Worm (Caenorhabditis elegans) whole organism, mixed stage, embryonic: ENCODE data around the gene C14A4.8.

Experiments used
- M03D4.4 ChIP-seq: sonication (generic microtip); optimal IDR thresholded peaks from 2 replicates; lab custom pipeline; 2017; ENCODE audit warnings: mild to moderate bottlenecking, missing genetic modification characterization, missing compliant biosample characterization
- blmp-1 ChIP-seq: fragments of 150-350 bp; optimal IDR thresholded peaks from 2 replicates; lab custom pipeline; 2014; ENCODE audit warnings: missing biosample characterization, missing genetic modification characterization
- ceh-39 ChIP-seq: fragments of 150-350 bp; optimal IDR thresholded peaks from 2 replicates; lab custom pipeline; 2014; ENCODE audit warnings: missing biosample characterization, missing genetic modification characterization
- ceh-83 ChIP-seq: fragments of 200-800 bp; sonication (Bioruptor generic); optimal IDR thresholded peaks from 2 replicates; lab custom pipeline; 2018; ENCODE audit warnings: mild to moderate bottlenecking, missing genetic modification characterization, missing compliant biosample characterization
- ces-1 ChIP-seq: fragments of 150-350 bp; optimal IDR thresholded peaks from 2 replicates; lab custom pipeline; 2014; ENCODE audit warnings: missing biosample characterization, missing genetic modification reagents, missing genetic modification characterization
- cnd-1 ChIP-seq: fragments of 200-800 bp; sonication (Bioruptor generic); optimal IDR thresholded peaks from 2 replicates; lab custom pipeline; 2018; ENCODE audit warnings: mild to moderate bottlenecking, missing genetic modification characterization, missing compliant biosample characterization
- drap-1 ChIP-seq: fragments of 200-800 bp; sonication (Bioruptor generic); optimal IDR thresholded peaks from 3 replicates; lab custom pipeline; 2018; ENCODE audit warnings: mild to moderate bottlenecking, missing genetic modification characterization, missing compliant biosample characterization
- elt-1 ChIP-seq: sonication (generic microtip); optimal IDR thresholded peaks from 2 replicates; lab custom pipeline; 2017; ENCODE audit warnings: missing genetic modification characterization, mild to moderate bottlenecking, missing compliant biosample characterization, antibody characterized with exemption, moderate library complexity, borderline replicate concordance; ENCODE audit not compliant: insufficient read depth
- elt-3 ChIP-seq: fragments of 150-350 bp; optimal IDR thresholded peaks from 2 replicates; lab custom pipeline; 2014; ENCODE audit warnings: missing biosample characterization, missing genetic modification characterization
- flh-1 ChIP-seq: fragments of 200-800 bp; sonication (Bioruptor generic); optimal IDR thresholded peaks from 2 replicates; lab custom pipeline; 2018; ENCODE audit warnings: mild to moderate bottlenecking, missing genetic modification characterization, moderate library complexity, missing compliant biosample characterization
- ham-2 ChIP-seq: fragments of 200-800 bp; sonication (Bioruptor generic); optimal IDR thresholded peaks from 2 replicates; lab custom pipeline; 2018; ENCODE audit warnings: mild to moderate bottlenecking, missing genetic modification characterization, missing compliant biosample characterization
- hlh-1 ChIP-seq: fragments of 150-350 bp; optimal IDR thresholded peaks from 2 replicates; lab custom pipeline; 2014; ENCODE audit warnings: missing biosample characterization, missing genetic modification reagents, missing genetic modification characterization
- lin-13 ChIP-seq: fragments of 150-350 bp; optimal IDR thresholded peaks from 2 replicates; lab custom pipeline; 2014; ENCODE audit warnings: missing biosample characterization, missing genetic modification characterization
- lin-32 ChIP-seq: fragments of 200-800 bp; sonication (Bioruptor generic); optimal IDR thresholded peaks from 2 replicates; lab custom pipeline; 2018; ENCODE audit warnings: mild to moderate bottlenecking, missing genetic modification characterization, missing compliant biosample characterization
- lsy-2 ChIP-seq: fragments of 150-350 bp; optimal IDR thresholded peaks from 2 replicates; lab custom pipeline; 2014; ENCODE audit warnings: missing biosample characterization, missing genetic modification characterization
- mab-5 ChIP-seq: fragments of 150-350 bp; optimal IDR thresholded peaks from 2 replicates; lab custom pipeline; 2014; ENCODE audit warnings: missing biosample characterization, missing genetic modification characterization
- mep-1 ChIP-seq: fragments of 150-350 bp; optimal IDR thresholded peaks from 2 replicates; lab custom pipeline; 2017; ENCODE audit warnings: missing biosample characterization, missing genetic modification reagents, missing genetic modification characterization, inconsistent platforms
- mls-2 ChIP-seq: sonication (generic microtip); optimal IDR thresholded peaks from 2 replicates; lab custom pipeline; 2016; ENCODE audit warnings: mild to moderate bottlenecking, missing genetic modification characterization, moderate library complexity, missing compliant biosample characterization
- nhr-12 ChIP-seq: fragments of 150-350 bp; optimal IDR thresholded peaks from 2 replicates; lab custom pipeline; 2014; ENCODE audit warnings: missing biosample characterization, missing genetic modification characterization
- nhr-2 ChIP-seq: fragments of 150-350 bp; optimal IDR thresholded peaks from 2 replicates; lab custom pipeline; 2014; ENCODE audit warnings: missing biosample characterization, missing genetic modification characterization
- nhr-76 ChIP-seq: sonication (generic microtip); optimal IDR thresholded peaks from 2 replicates; lab custom pipeline; 2017; ENCODE audit warnings: missing biosample characterization, missing genetic modification characterization
- pha-4 ChIP-seq: fragments of 150-350 bp; optimal IDR thresholded peaks from 2 replicates; lab custom pipeline; 2018; ENCODE audit warnings: missing biosample characterization, missing genetic modification reagents, missing genetic modification characterization
- sem-2 ChIP-seq: fragments of 200-800 bp; sonication (Bioruptor generic); optimal IDR thresholded peaks from 2 replicates; lab custom pipeline; 2018; ENCODE audit warnings: mild to moderate bottlenecking, missing genetic modification characterization, missing compliant biosample characterization
- snpc-4 ChIP-seq: fragments of 150-350 bp; optimal IDR thresholded peaks from 2 replicates; lab custom pipeline; 2014; ENCODE audit warnings: missing biosample characterization, missing genetic modification characterization
- sptf-1 ChIP-seq: sonication (generic microtip); optimal IDR thresholded peaks from 2 replicates; lab custom pipeline; 2017; ENCODE audit warnings: mild to moderate bottlenecking, missing genetic modification characterization, moderate library complexity, missing compliant biosample characterization
- unc-39 ChIP-seq: fragments of 150-350 bp; optimal IDR thresholded peaks from 2 replicates; lab custom pipeline; 2014; ENCODE audit warnings: missing biosample characterization, missing genetic modification characterization
- unc-62 ChIP-seq: fragments of 150-350 bp; optimal IDR thresholded peaks from 2 replicates; lab custom pipeline; 2014; ENCODE audit warnings: missing biosample characterization, missing genetic modification reagents, missing genetic modification characterization
- zip-8 ChIP-seq: fragments of 150-350 bp; optimal IDR thresholded peaks from 2 replicates; lab custom pipeline; 2014; ENCODE audit warnings: missing biosample characterization, missing genetic modification characterization
- ztf-11 ChIP-seq: fragments of 150-350 bp; optimal IDR thresholded peaks from 2 replicates; lab custom pipeline; 2014; ENCODE audit warnings: missing biosample characterization, missing genetic modification characterization

C14A4.8 gene

DNA sequence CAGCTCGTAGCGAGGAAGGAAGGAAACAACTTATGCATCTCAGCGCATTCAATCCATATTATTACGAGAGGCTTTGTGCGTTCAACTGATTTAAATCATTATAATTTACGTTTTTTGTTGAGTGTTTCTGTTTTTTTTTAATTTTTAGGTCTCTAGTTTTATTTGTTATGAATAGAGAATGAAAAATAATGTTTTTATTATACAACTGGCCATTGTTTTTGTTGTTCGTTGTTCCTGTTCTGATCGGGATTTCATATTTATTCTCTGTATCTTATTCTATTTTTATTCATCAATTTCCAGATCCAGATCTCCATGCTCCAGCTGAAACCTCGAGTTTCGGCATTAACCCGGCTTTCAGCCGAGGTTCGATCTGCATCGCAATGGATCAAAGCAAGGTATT is 15.6 kb downstream of the C14A4.8 start, which contains the start of gene mrps-22:
Gene mrps-22, plus strand, starts transcription at position 301 of the 400 bp plus-strand sequence.
- TF ChIP-seq M03D4.4 (tag; lab: Kevin White, UChicago) (no peak), zip-8 (tag; lab: Kevin White, UChicago) (no peak), blmp-1 (tag; lab: Kevin White, UChicago) (no peak), sem-2 (GFP tag; lab: Kevin White, UChicago) (no peak), elt-1 (tag; lab: Kevin White, UChicago) (no peak), lsy-2 (tag; lab: Kevin White, UChicago) (no peak), unc-39 (no peak), nhr-12 (tag; lab: Kevin White, UChicago) (no peak), nhr-2 (no peak), mep-1 (tag; lab: Kevin White, UChicago) (no peak)

DNA sequence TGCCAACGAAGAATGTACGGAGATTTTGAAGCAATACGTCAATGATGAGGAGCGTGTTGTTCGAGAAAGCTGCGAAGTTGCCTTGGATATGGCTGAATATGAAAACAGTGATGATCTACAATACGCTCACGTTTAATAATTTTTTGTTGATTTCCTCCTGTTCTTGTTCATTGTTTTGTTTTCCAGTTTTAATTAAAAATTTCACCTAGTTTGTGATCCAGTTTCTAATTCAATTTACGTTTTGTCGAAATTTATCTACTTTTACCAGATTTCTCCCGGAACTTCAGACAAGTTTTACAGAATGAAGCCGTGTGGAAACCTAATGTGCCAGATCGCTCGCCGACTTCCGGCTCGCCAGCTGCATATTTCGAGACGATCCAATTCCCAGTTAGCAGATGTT is 17.1 kb downstream of the C14A4.8 start, which contains the start of gene dap-3:
Gene dap-3, plus strand, starts transcription at position 301 of the 400 bp plus-strand sequence.
- no peak for TF ChIP-seq mep-1 (tag; lab: Kevin White, UChicago)
- TF ChIP-seq snpc-4 (tag; lab: Kevin White, UChicago) = no peak
- TF ChIP-seq elt-1 (tag; lab: Kevin White, UChicago) = no peak
- TF ChIP-seq lin-13 (tag; lab: Kevin White, UChicago) = no peak
- no peak for TF ChIP-seq flh-1 (GFP tag; lab: Kevin White, UChicago)
- TF ChIP-seq zip-8 (tag; lab: Kevin White, UChicago) = no peak
- TF ChIP-seq lsy-2 (tag; lab: Kevin White, UChicago) = no peak
- no peak for TF ChIP-seq mls-2 (tag; lab: Kevin White, UChicago)
- TF ChIP-seq sem-2 (GFP tag; lab: Kevin White, UChicago) = no peak
- no peak for TF ChIP-seq ces-1 (GFP tag; lab: Kevin White, UChicago)
- TF ChIP-seq M03D4.4 (tag; lab: Kevin White, UChicago) = no peak
- no peak for TF ChIP-seq nhr-76
- TF ChIP-seq ceh-39 (tag; lab: Kevin White, UChicago) = no peak
- TF ChIP-seq hlh-1 = no peak
- TF ChIP-seq, all 35 proteins: peak for 0

ce11 chrII:10579655-10580054 is 18.3 kb downstream of the C14A4.8 start, which contains the start of gene dohh-1:
Gene dohh-1 (plus strand): TSS chrII:10579955.
- TF ChIP-seq hlh-1 (no peak), elt-1 (tag; lab: Kevin White, UChicago) (no peak), snpc-4 (tag; lab: Kevin White, UChicago) (no peak), lin-32 (GFP tag; lab: Kevin White, UChicago) (no peak), mls-2 (tag; lab: Kevin White, UChicago) (no peak), drap-1 (GFP tag; lab: Kevin White, UChicago) (no peak), sptf-1 (tag; lab: Kevin White, UChicago) (no peak), nhr-76 (no peak), ham-2 (no peak), blmp-1 (tag; lab: Kevin White, UChicago) (no peak)
- TF ChIP-seq, all 35 proteins: peak for 0

- no peak for TF ChIP-seq ham-2
- no peak for TF ChIP-seq nhr-76
- TF ChIP-seq lin-13 (tag; lab: Kevin White, UChicago) = peak; percentile 9
- TF ChIP-seq lsy-2 (tag; lab: Kevin White, UChicago) = peak; percentile 70
- no peak for TF ChIP-seq ceh-83 (GFP tag; lab: Kevin White, UChicago)
- TF ChIP-seq, all 35 proteins: peak for 2
Observed at ce11 chrII:10578843-10579430, 19.0 kb downstream of the C14A4.8 start, which contains the start of gene rpb-6. Gene rpb-6 (plus strand): TSS chrII:10579380.

DNA sequence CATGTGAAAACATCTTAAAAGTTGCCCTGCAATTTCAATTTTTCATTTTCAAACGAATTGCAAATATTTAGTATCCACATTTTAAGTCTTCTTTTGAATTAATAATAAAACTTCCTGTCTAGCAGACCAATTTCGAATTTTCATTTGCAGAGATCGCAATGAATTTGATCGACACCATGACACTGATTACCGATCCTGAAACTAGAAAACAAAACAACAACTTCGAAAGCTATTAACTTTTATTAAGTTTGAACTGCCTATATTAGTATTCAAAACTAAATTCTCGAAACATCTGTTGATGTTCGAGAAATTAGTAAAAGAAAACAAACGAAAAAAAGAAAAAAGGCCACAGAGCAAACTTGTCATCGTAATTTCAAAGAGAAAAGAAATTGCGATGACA is 23.8 kb downstream of the C14A4.8 start:
- no peak for TF ChIP-seq elt-3
- no peak for TF ChIP-seq M03D4.4 (tag; lab: Kevin White, UChicago)
- TF ChIP-seq mab-5 (tag; lab: Kevin White, UChicago) = no peak
- TF ChIP-seq sem-2 (GFP tag; lab: Kevin White, UChicago) = no peak
- no peak for TF ChIP-seq drap-1 (GFP tag; lab: Kevin White, UChicago)
- TF ChIP-seq pha-4 = no peak
- no peak for TF ChIP-seq mep-1 (tag; lab: Kevin White, UChicago)
- TF ChIP-seq hlh-1 = no peak
- no peak for TF ChIP-seq lsy-2 (tag; lab: Kevin White, UChicago)
- TF ChIP-seq ztf-11 = no peak
- no peak for TF ChIP-seq ces-1 (GFP tag; lab: Kevin White, UChicago)
- TF ChIP-seq cnd-1 = no peak
- TF ChIP-seq ceh-39 (tag; lab: Kevin White, UChicago) = no peak
- no peak for TF ChIP-seq flh-1 (GFP tag; lab: Kevin White, UChicago)
- TF ChIP-seq lin-13 (tag; lab: Kevin White, UChicago) = no peak
- no peak for TF ChIP-seq nhr-2
- no peak for TF ChIP-seq unc-62 (GFP tag; lab: Kevin White, UChicago)
- TF ChIP-seq ceh-83 (GFP tag; lab: Kevin White, UChicago) = no peak
- TF ChIP-seq sptf-1 (tag; lab: Kevin White, UChicago) = no peak
